Fruit fly (Drosophila melanogaster) whole organism, embryonic: ENCODE measurements around the gene CG13124.
A peak's percentile ranks its signal among the peaks of the same experiment; 100 is the strongest.

Source experiments
- BEAF-32 ChIP-seq: fragments of 200-800 bp; sonication (Bioruptor generic); optimal IDR thresholded peaks from 3 replicates; lab custom pipeline; 2017; ENCODE audit warnings: missing biosample characterization, missing genetic modification characterization, mild to moderate bottlenecking, moderate library complexity, missing genetic modification reagents
- CG10209 ChIP-seq: fragments of 200-800 bp; sonication (Bioruptor generic); optimal IDR thresholded peaks from 3 replicates; lab custom pipeline; 2017; ENCODE audit warnings: missing biosample characterization, mild to moderate bottlenecking, missing genetic modification characterization, missing genetic modification reagents
- CG10274 ChIP-seq: fragments of 200-800 bp; sonication (Bioruptor generic); optimal IDR thresholded peaks from 3 replicates; lab custom pipeline; 2017; ENCODE audit warnings: missing biosample characterization, mild to moderate bottlenecking, missing genetic modification characterization
- CG11456 ChIP-seq: fragments of 200-800 bp; sonication (Bioruptor generic); IDR thresholded peaks from 3 replicates; pipeline ENCODE4 v1.3.6; 2022; ENCODE audit warnings: missing biosample characterization, missing genetic modification characterization
- CG12104 ChIP-seq: fragments of 200-800 bp; sonication (Bioruptor generic); optimal IDR thresholded peaks from 3 replicates; lab custom pipeline; 2016; ENCODE audit warnings: missing biosample characterization, missing genetic modification characterization
- CG12155 ChIP-seq: fragments of 200-800 bp; sonication (Bioruptor generic); optimal IDR thresholded peaks from 3 replicates; lab custom pipeline; 2016; ENCODE audit warnings: missing biosample characterization, missing genetic modification characterization
- CG14014 ChIP-seq: fragments of 200-800 bp; sonication (Bioruptor generic); IDR thresholded peaks from 2 replicates; pipeline ENCODE4 v1.3.6; 2022; ENCODE audit warnings: missing biosample characterization, missing genetic modification characterization
- CG1602 ChIP-seq: fragments of 200-800 bp; sonication (Bioruptor generic); optimal IDR thresholded peaks from 3 replicates; lab custom pipeline; 2016; ENCODE audit warnings: missing biosample characterization, missing genetic modification characterization
- CG2116 ChIP-seq: fragments of 200-800 bp; sonication (Bioruptor generic); optimal IDR thresholded peaks from 3 replicates; lab custom pipeline; 2018; ENCODE audit warnings: missing biosample characterization, mild to moderate bottlenecking, missing genetic modification characterization
- CG2202 ChIP-seq: fragments of 200-800 bp; sonication (Bioruptor generic); optimal IDR thresholded peaks from 2 replicates; lab custom pipeline; 2018; ENCODE audit warnings: missing biosample characterization, mild to moderate bottlenecking, missing genetic modification characterization
- CG2712 ChIP-seq: fragments of 200-800 bp; optimal IDR thresholded peaks from 3 replicates; lab custom pipeline; 2019; ENCODE audit warnings: missing biosample characterization, mild to moderate bottlenecking, missing genetic modification characterization, moderate library complexity
- CG32772 ChIP-seq: fragments of 200-800 bp; sonication (Bioruptor generic); IDR thresholded peaks from 2 replicates; pipeline ENCODE4 v1.3.6; 2022; ENCODE audit warnings: missing biosample characterization, missing genetic modification characterization
- CG4707 ChIP-seq: fragments of 200-800 bp; sonication (Bioruptor generic); optimal IDR thresholded peaks from 2 replicates; lab custom pipeline; 2018; ENCODE audit warnings: missing biosample characterization, mild to moderate bottlenecking, missing genetic modification characterization, moderate library complexity
- CG5180 ChIP-seq: fragments of 200-800 bp; sonication (Bioruptor generic); optimal IDR thresholded peaks from 3 replicates; lab custom pipeline; 2017; ENCODE audit warnings: missing biosample characterization, missing genetic modification characterization, mild to moderate bottlenecking, moderate library complexity, missing genetic modification reagents
- CG6272 ChIP-seq: fragments of 200-800 bp; sonication (Bioruptor generic); IDR thresholded peaks from 2 replicates; pipeline ENCODE4 v1.3.6; 2022; ENCODE audit warnings: missing biosample characterization, missing genetic modification characterization
- CG6765 ChIP-seq: fragments of 200-800 bp; sonication (Bioruptor generic); optimal IDR thresholded peaks from 3 replicates; lab custom pipeline; 2017; ENCODE audit warnings: missing biosample characterization, mild to moderate bottlenecking, missing genetic modification characterization
- CG7786 ChIP-seq: fragments of 200-800 bp; sonication (Bioruptor generic); optimal IDR thresholded peaks from 2 replicates; lab custom pipeline; 2016; ENCODE audit warnings: missing biosample characterization, missing genetic modification characterization
- CG7928 ChIP-seq: fragments of 200-800 bp; sonication (Bioruptor generic); optimal IDR thresholded peaks from 2 replicates; lab custom pipeline; 2017; ENCODE audit warnings: missing biosample characterization, mild to moderate bottlenecking, missing genetic modification characterization
- CG8765 ChIP-seq: fragments of 200-800 bp; sonication (Bioruptor generic); IDR thresholded peaks from 2 replicates; pipeline ENCODE4 v1.3.6; 2022; ENCODE audit warnings: missing biosample characterization, missing genetic modification characterization
- Dad ChIP-seq: fragments of 200-800 bp; sonication (Bioruptor generic); optimal IDR thresholded peaks from 3 replicates; lab custom pipeline; 2016; ENCODE audit warnings: missing biosample characterization, missing genetic modification characterization
- Drgx ChIP-seq: fragments of 200-800 bp; sonication (Bioruptor generic); IDR thresholded peaks from 2 replicates; pipeline ENCODE4 v1.3.6; 2022; ENCODE audit warnings: missing biosample characterization, missing genetic modification characterization
- E2f2 ChIP-seq: fragments of 200-800 bp; sonication (Bioruptor generic); IDR thresholded peaks from 2 replicates; pipeline ENCODE4 v1.3.6; 2022; ENCODE audit warnings: missing biosample characterization, missing genetic modification characterization
- Gsc ChIP-seq: fragments of 200-800 bp; sonication (Bioruptor generic); IDR thresholded peaks from 2 replicates; pipeline ENCODE4 v1.3.6; 2022; ENCODE audit warnings: missing biosample characterization, missing genetic modification characterization
- Lhr ChIP-seq: fragments of 200-800 bp; sonication (Bioruptor generic); optimal IDR thresholded peaks from 3 replicates; lab custom pipeline; 2017; ENCODE audit warnings: mild to moderate bottlenecking, missing biosample characterization, missing genetic modification reagents, missing genetic modification characterization
- Nf-YB ChIP-seq: fragments of 200-800 bp; sonication (Bioruptor generic); optimal IDR thresholded peaks from 3 replicates; lab custom pipeline; 2019; ENCODE audit warnings: missing biosample characterization, mild to moderate bottlenecking, missing genetic modification characterization, moderate library complexity
- NfI ChIP-seq: fragments of 200-800 bp; sonication (Bioruptor generic); optimal IDR thresholded peaks from 3 replicates; lab custom pipeline; 2018; ENCODE audit warnings: missing biosample characterization, mild to moderate bottlenecking, missing genetic modification characterization, moderate library complexity
- Ravus ChIP-seq: fragments of 200-800 bp; sonication (Bioruptor generic); IDR thresholded peaks from 2 replicates; pipeline ENCODE4 v1.3.6; 2022; ENCODE audit warnings: missing biosample characterization, missing genetic modification characterization
- Rx ChIP-seq: fragments of 200-800 bp; sonication (Bioruptor generic); IDR thresholded peaks from 2 replicates; pipeline ENCODE4 v1.3.6; 2022; ENCODE audit warnings: missing biosample characterization, missing genetic modification characterization
- Side ChIP-seq: fragments of 200-800 bp; sonication (Bioruptor generic); optimal IDR thresholded peaks from 2 replicates; lab custom pipeline; 2016; ENCODE audit warnings: missing biosample characterization, missing genetic modification characterization
- Sin3A ChIP-seq: fragments of >200 bp; optimal IDR thresholded peaks from 2 replicates; lab custom pipeline; 2018
- Xrp1 ChIP-seq: fragments of 200-800 bp; sonication (Bioruptor generic); IDR thresholded peaks from 2 replicates; pipeline ENCODE4 v1.3.6; 2022; ENCODE audit warnings: missing biosample characterization, missing genetic modification characterization
- bbx ChIP-seq: fragments of 200-800 bp; sonication (Bioruptor generic); IDR thresholded peaks from 2 replicates; pipeline ENCODE4 v1.3.6; 2022; ENCODE audit warnings: missing biosample characterization, missing genetic modification characterization; ENCODE audit not compliant: partially characterized antibody
- bowl ChIP-seq: fragments of 200-800 bp; sonication (Bioruptor generic); IDR thresholded peaks from 2 replicates; pipeline ENCODE4 v1.3.6; 2022; ENCODE audit warnings: missing biosample characterization, missing genetic modification characterization
- dmrt11E ChIP-seq: fragments of 200-800 bp; sonication (Bioruptor generic); optimal IDR thresholded peaks from 3 replicates; lab custom pipeline; 2018; ENCODE audit warnings: missing biosample characterization, mild to moderate bottlenecking, missing genetic modification characterization, moderate library complexity
- ems ChIP-seq: fragments of 200-800 bp; sonication (Bioruptor generic); optimal IDR thresholded peaks from 3 replicates; lab custom pipeline; 2016; ENCODE audit warnings: missing biosample characterization, missing genetic modification characterization
- esg ChIP-seq: fragments of 200-800 bp; sonication (Bioruptor generic); conservative IDR thresholded peaks from 2 replicates; pipeline ENCODE4 v1.3.6; 2022; ENCODE audit warnings: missing biosample characterization, missing genetic modification characterization
- fd3F ChIP-seq: fragments of 200-800 bp; sonication (Bioruptor generic); optimal IDR thresholded peaks from 2 replicates; lab custom pipeline; 2018; ENCODE audit warnings: missing biosample characterization, mild to moderate bottlenecking, missing genetic modification characterization, moderate library complexity
- fd64A ChIP-seq: fragments of 200-800 bp; sonication (Bioruptor generic); optimal IDR thresholded peaks from 3 replicates; lab custom pipeline; 2018; ENCODE audit warnings: missing biosample characterization, mild to moderate bottlenecking, missing genetic modification characterization
- gsb-n ChIP-seq: fragments of 200-800 bp; sonication (Bioruptor generic); optimal IDR thresholded peaks from 3 replicates; lab custom pipeline; 2018; ENCODE audit warnings: missing biosample characterization, mild to moderate bottlenecking, missing genetic modification characterization
- lmd ChIP-seq: fragments of 200-800 bp; sonication (Bioruptor generic); IDR thresholded peaks from 2 replicates; pipeline ENCODE4 v1.3.6; 2022; ENCODE audit warnings: missing biosample characterization, missing genetic modification characterization
- nau ChIP-seq: fragments of 200-800 bp; sonication (Bioruptor generic); optimal IDR thresholded peaks from 3 replicates; lab custom pipeline; 2017; ENCODE audit warnings: missing biosample characterization, mild to moderate bottlenecking, missing genetic modification characterization, missing genetic modification reagents
- pan ChIP-seq, 4 experiments: fragments of >200 bp in 3 of 4; fragments of 200-800 bp in 1 of 4; sonication (Bioruptor generic) in 1 of 4; optimal IDR thresholded peaks in 3 of 4; IDR thresholded peaks in 1 of 4; 2 replicates each; pipeline versions ENCODE4 v1.3.6 to Lab custom; 2017 to 2022; ENCODE audit warnings: missing biosample characterization in 2 of 4, missing genetic modification characterization in 2 of 4, mixed read lengths in 1 of 4
- prd ChIP-seq, 3 experiments: fragments of >200 bp in 2 of 3; fragments of 200-800 bp in 1 of 3; sonication (Bioruptor generic) in 1 of 3; optimal IDR thresholded peaks in 2 of 3; IDR thresholded peaks in 1 of 3; 2 replicates in 2 of 3; 3 replicates in 1 of 3; pipeline versions ENCODE4 v1.3.6 to Lab custom; 2017 to 2022; ENCODE audit warnings: missing biosample characterization in 1 of 3, missing genetic modification characterization in 1 of 3
- pzg ChIP-seq: fragments of 200-800 bp; sonication (Bioruptor generic); optimal IDR thresholded peaks from 3 replicates; lab custom pipeline; 2018; ENCODE audit warnings: missing biosample characterization, mild to moderate bottlenecking, missing genetic modification characterization, moderate library complexity
- row ChIP-seq: fragments of 200-800 bp; sonication (Bioruptor generic); IDR thresholded peaks from 3 replicates; pipeline ENCODE4 v1.3.6; 2022; ENCODE audit warnings: missing biosample characterization, missing genetic modification characterization
- slbo ChIP-seq: fragments of 200-800 bp; sonication (Bioruptor generic); IDR thresholded peaks from 2 replicates; pipeline ENCODE4 v1.3.6; 2022; ENCODE audit warnings: missing biosample characterization, missing genetic modification characterization
- tap ChIP-seq: fragments of 200-800 bp; optimal IDR thresholded peaks from 3 replicates; lab custom pipeline; 2019; ENCODE audit warnings: missing biosample characterization, mild to moderate bottlenecking, missing genetic modification characterization, moderate library complexity
- trem ChIP-seq: fragments of 200-800 bp; optimal IDR thresholded peaks from 3 replicates; lab custom pipeline; 2019; ENCODE audit warnings: missing biosample characterization, mild to moderate bottlenecking, missing genetic modification characterization, moderate library complexity
- trh ChIP-seq: fragments of 200-800 bp; sonication (Bioruptor generic); optimal IDR thresholded peaks from 2 replicates; lab custom pipeline; 2016; ENCODE audit warnings: missing biosample characterization, missing genetic modification characterization
- vvl ChIP-seq: fragments of 200-800 bp; sonication (Bioruptor generic); IDR thresholded peaks from 2 replicates; pipeline ENCODE4 v1.3.6; 2022; ENCODE audit warnings: missing biosample characterization, missing genetic modification characterization

CG13124 gene

dm6 chr2L:9937908-9938307 is 29.5 kb upstream of the CG13124 start, which contains the start of gene Arglu1 (continued):
- no peak for TF ChIP-seq CG14014 (GFP tag; lab: Robert Waterston, UW)
- TF ChIP-seq Side = no peak
- TF ChIP-seq trem = peak; percentile 8
- TF ChIP-seq ems (GFP tag; lab: Kevin White, UChicago) = peak; percentile 28
- TF ChIP-seq E2f2 = no peak
- TF ChIP-seq CG10209 (GFP tag; lab: Kevin White, UChicago) = no peak
- TF ChIP-seq row = 0 out of 3 replicates have a peak, but pooled peaks have one; percentile 25
- peak; percentile 63; the same call in 1 of the 3 replicates for TF ChIP-seq CG11456
- no peak for TF ChIP-seq bbx (GFP tag; lab: Robert Waterston, UW)
- no peak for TF ChIP-seq fd3F
- TF ChIP-seq CG12104 (GFP tag; lab: Kevin White, UChicago) = no peak
- no peak for TF ChIP-seq Gsc (GFP tag; lab: Robert Waterston, UW)
- no peak for TF ChIP-seq trh (GFP tag; lab: Kevin White, UChicago)
- TF ChIP-seq CG7928 (GFP tag; lab: Kevin White, UChicago) = no peak
- no peak for TF ChIP-seq Nf-YB (GFP tag; lab: Kevin White, UChicago)
- peak; percentile 77 for TF ChIP-seq CG32772
- TF ChIP-seq pzg (GFP tag; lab: Kevin White, UChicago) = peak; percentile 60
- 0 out of 2 replicates have a peak, but pooled peaks have one; percentile 35 for TF ChIP-seq vvl (GFP tag; lab: Robert Waterston, UW)
- no peak for TF ChIP-seq prd (optimal IDR thresholded peaks at IDR 0.05; lab: Kevin White, UChicago)
- TF ChIP-seq prd (GFP tag; IDR thresholded peaks at IDR 0.05; lab: Robert Waterston, UW) = no peak
- no peak for TF ChIP-seq CG8765
- TF ChIP-seq CG12155 (GFP tag; lab: Kevin White, UChicago) = no peak
- no peak for TF ChIP-seq CG5180 (GFP tag; lab: Kevin White, UChicago)
- no peak for TF ChIP-seq Lhr (GFP tag; lab: Kevin White, UChicago)
- TF ChIP-seq slbo (GFP tag; lab: Robert Waterston, UW) = peak; percentile 36; the same call in 1 of the 2 replicates
- TF ChIP-seq Ravus (GFP tag; lab: Robert Waterston, UW) = no peak
- peak; percentile 18 for TF ChIP-seq Sin3A (lab: Kevin White, UChicago)
- no peak for TF ChIP-seq CG10274
- TF ChIP-seq lmd (GFP tag; lab: Robert Waterston, UW) = peak; percentile 26; the same call in 1 of the 2 replicates
- TF ChIP-seq CG6272 (GFP tag; lab: Robert Waterston, UW) = no peak
- no peak for TF ChIP-seq fd64A (GFP tag; lab: Kevin White, UChicago)
- TF ChIP-seq Rx (GFP tag; lab: Robert Waterston, UW) = no peak
- peak; percentile 26 for TF ChIP-seq NfI (GFP tag; lab: Kevin White, UChicago)
- TF ChIP-seq Dad (GFP tag; lab: Kevin White, UChicago) = peak; percentile 5
- no peak for TF ChIP-seq nau (GFP tag; lab: Kevin White, UChicago)
- TF ChIP-seq Drgx (GFP tag; lab: Robert Waterston, UW) = 0 out of 2 replicates have a peak, but pooled peaks have one; percentile 14
- TF ChIP-seq CG2712 (tag; lab: Kevin White, UChicago) = peak; percentile 28
- TF ChIP-seq CG1602 = no peak
- no peak for TF ChIP-seq CG4707
- no peak for TF ChIP-seq CG2202 (tag; lab: Kevin White, UChicago)
- no peak for TF ChIP-seq pan (optimal IDR thresholded peaks at IDR 0.05; lab: Kevin White, UChicago)
- TF ChIP-seq pan (GFP tag; optimal IDR thresholded peaks at IDR 0.05 in 1 of 2, IDR thresholded peaks at IDR 0.05 in 1 of 2) = peak in 1 of 2 experiments; percentile 41
- TF ChIP-seq Xrp1 = 0 out of 2 replicates have a peak, but pooled peaks have one; percentile 15
- TF ChIP-seq bowl = no peak
- no peak for TF ChIP-seq gsb-n (tag; lab: Kevin White, UChicago)
- TF ChIP-seq tap (tag; lab: Kevin White, UChicago) = no peak
- no peak for TF ChIP-seq CG6765 (GFP tag; lab: Kevin White, UChicago)
- TF ChIP-seq CG7786 (GFP tag; lab: Kevin White, UChicago) = peak; percentile 33
- peak; percentile 0 for TF ChIP-seq CG2116 (GFP tag; lab: Kevin White, UChicago)
- no peak for TF ChIP-seq esg (GFP tag; lab: Robert Waterston, UW)
- peak; percentile 6 for TF ChIP-seq BEAF-32 (GFP tag; lab: Kevin White, UChicago)
- TF ChIP-seq dmrt11E (tag; lab: Kevin White, UChicago) = no peak
